Worm (Caenorhabditis elegans) whole organism, L4/young adult: ENCODE results near the gene acdh-7.

Experiments
- dao-5 ChIP-seq: sonication (generic microtip); optimal IDR thresholded peaks from 2 replicates; lab custom pipeline; 2016; ENCODE audit warnings: missing genotype, missing genetic modification characterization, moderate library complexity, missing compliant biosample characterization
- him-1 ChIP-seq: sonication (generic microtip); optimal IDR thresholded peaks from 2 replicates; lab custom pipeline; 2016; ENCODE audit warnings: missing genotype, missing genetic modification reagents, missing genetic modification characterization, missing compliant biosample characterization

- no peak for TF ChIP-seq him-1 (tag; lab: Kevin White, UChicago)
- TF ChIP-seq dao-5 (tag; lab: Kevin White, UChicago), result no peak
Measured at ce11 chrX:17235749-17236561, 19.1 kb upstream of the acdh-7 start, which contains the start of gene dhs-30.
